Fruit fly (Drosophila melanogaster) whole organism, embryonic: Measurements from ENCODE around the gene smid.

Source experiments
- Bgb ChIP-seq: fragments of 200-800 bp; sonication (Bioruptor generic); IDR thresholded peaks from 2 replicates; pipeline ENCODE4 v1.3.6; 2022; ENCODE audit warnings: missing biosample characterization, missing genetic modification characterization; ENCODE audit not compliant: partially characterized antibody
- BtbVII ChIP-seq: fragments of 200-800 bp; sonication (Bioruptor generic); optimal IDR thresholded peaks from 3 replicates; lab custom pipeline; 2017; ENCODE audit warnings: missing biosample characterization, mild to moderate bottlenecking, missing genetic modification characterization
- C15 ChIP-seq: fragments of 200-800 bp; sonication (Bioruptor generic); IDR thresholded peaks from 3 replicates; pipeline ENCODE4 v1.3.6; 2022; ENCODE audit warnings: missing biosample characterization, missing genetic modification characterization
- CG10543 ChIP-seq: fragments of 200-800 bp; sonication (Bioruptor generic); optimal IDR thresholded peaks from 3 replicates; lab custom pipeline; 2017; ENCODE audit warnings: missing biosample characterization, mild to moderate bottlenecking, missing genetic modification characterization, moderate library complexity
- CG11247 ChIP-seq: fragments of 200-800 bp; sonication (Bioruptor generic); IDR thresholded peaks from 2 replicates; pipeline ENCODE4 v1.3.6; 2022; ENCODE audit warnings: missing biosample characterization, missing genetic modification characterization
- CG11398 ChIP-seq: fragments of 200-800 bp; sonication (Bioruptor generic); optimal IDR thresholded peaks from 2 replicates; lab custom pipeline; 2016; ENCODE audit warnings: missing biosample characterization, missing genetic modification characterization
- CG16779 ChIP-seq: fragments of 200-800 bp; sonication (Bioruptor generic); IDR thresholded peaks from 2 replicates; pipeline ENCODE4 v1.3.6; 2022; ENCODE audit warnings: missing biosample characterization, missing genetic modification characterization
- CG18011 ChIP-seq: fragments of 200-800 bp; sonication (Bioruptor generic); optimal IDR thresholded peaks from 2 replicates; lab custom pipeline; 2017; ENCODE audit warnings: missing biosample characterization, missing genetic modification characterization, mild to moderate bottlenecking, moderate library complexity, missing genotype
- CG18619 ChIP-seq: fragments of 200-800 bp; sonication (Bioruptor generic); optimal IDR thresholded peaks from 3 replicates; lab custom pipeline; 2017; ENCODE audit warnings: missing biosample characterization, mild to moderate bottlenecking, missing genetic modification characterization
- CG31224 ChIP-seq: fragments of 200-800 bp; sonication (Bioruptor generic); IDR thresholded peaks from 2 replicates; pipeline ENCODE4 v1.3.6; 2022; ENCODE audit warnings: missing biosample characterization, missing genetic modification characterization
- CG5180 ChIP-seq: fragments of 200-800 bp; sonication (Bioruptor generic); optimal IDR thresholded peaks from 3 replicates; lab custom pipeline; 2017; ENCODE audit warnings: missing biosample characterization, missing genetic modification characterization, mild to moderate bottlenecking, moderate library complexity, missing genetic modification reagents
- CG6272 ChIP-seq: fragments of 200-800 bp; sonication (Bioruptor generic); IDR thresholded peaks from 2 replicates; pipeline ENCODE4 v1.3.6; 2022; ENCODE audit warnings: missing biosample characterization, missing genetic modification characterization
- CG6791 ChIP-seq: fragments of 200-800 bp; sonication (Bioruptor generic); IDR thresholded peaks from 3 replicates; pipeline ENCODE4 v1.3.6; 2022; ENCODE audit warnings: missing biosample characterization, missing genetic modification characterization; ENCODE audit not compliant: partially characterized antibody
- CG6813 ChIP-seq: fragments of 200-800 bp; sonication (Bioruptor generic); optimal IDR thresholded peaks from 2 replicates; lab custom pipeline; 2017; ENCODE audit warnings: missing biosample characterization, missing genetic modification characterization, mild to moderate bottlenecking, moderate library complexity, missing genetic modification reagents
- CG7839 ChIP-seq: fragments of 200-800 bp; sonication (Bioruptor generic); optimal IDR thresholded peaks from 3 replicates; lab custom pipeline; 2018; ENCODE audit warnings: missing biosample characterization, mild to moderate bottlenecking, missing genetic modification characterization, moderate library complexity
- CG8281 ChIP-seq: fragments of 200-800 bp; sonication (Bioruptor generic); optimal IDR thresholded peaks from 2 replicates; lab custom pipeline; 2018; ENCODE audit warnings: missing biosample characterization, mild to moderate bottlenecking, missing genetic modification characterization, moderate library complexity
- CG9727 ChIP-seq: fragments of 200-800 bp; sonication (Bioruptor generic); optimal IDR thresholded peaks from 3 replicates; lab custom pipeline; 2017; ENCODE audit warnings: missing biosample characterization, mild to moderate bottlenecking, missing genetic modification characterization
- CG9817 ChIP-seq: fragments of 200-800 bp; sonication (Bioruptor generic); optimal IDR thresholded peaks from 2 replicates; lab custom pipeline; 2018; ENCODE audit warnings: missing biosample characterization, mild to moderate bottlenecking, missing genetic modification characterization, moderate library complexity
- Dip2 ChIP-seq: fragments of 200-800 bp; sonication (Bioruptor generic); IDR thresholded peaks from 2 replicates; pipeline ENCODE4 v1.3.6; 2022; ENCODE audit warnings: missing biosample characterization, missing genetic modification characterization
- Fer2 ChIP-seq: fragments of 200-800 bp; sonication (Bioruptor generic); optimal IDR thresholded peaks from 2 replicates; lab custom pipeline; 2018; ENCODE audit warnings: missing biosample characterization, mild to moderate bottlenecking, missing genetic modification characterization, moderate library complexity
- HLH3B ChIP-seq: fragments of 200-800 bp; sonication (Bioruptor generic); IDR thresholded peaks from 2 replicates; pipeline ENCODE4 v1.3.6; 2022; ENCODE audit warnings: missing biosample characterization, missing genetic modification characterization
- Hand ChIP-seq: fragments of 200-800 bp; sonication (Bioruptor generic); optimal IDR thresholded peaks from 2 replicates; lab custom pipeline; 2017; ENCODE audit warnings: mild to moderate bottlenecking, missing biosample characterization, missing genetic modification reagents, missing genetic modification characterization
- Hey ChIP-seq: fragments of 200-800 bp; sonication (Bioruptor generic); optimal IDR thresholded peaks from 3 replicates; lab custom pipeline; 2018; ENCODE audit warnings: missing biosample characterization, mild to moderate bottlenecking, missing genetic modification characterization
- HmgD ChIP-seq: fragments of 200-800 bp; sonication (Bioruptor generic); optimal IDR thresholded peaks from 3 replicates; lab custom pipeline; 2016; ENCODE audit warnings: missing biosample characterization, missing genetic modification characterization
- MTF-1 ChIP-seq: fragments of 200-800 bp; sonication (Bioruptor generic); optimal IDR thresholded peaks from 2 replicates; lab custom pipeline; 2018; ENCODE audit warnings: missing biosample characterization, mild to moderate bottlenecking, missing genetic modification characterization, borderline replicate concordance
- Med ChIP-seq: fragments of 200-800 bp; sonication (Bioruptor generic); peaks from one replicate; lab custom pipeline; 2016; ENCODE audit warnings: missing biosample characterization, missing genetic modification characterization, mild to moderate bottlenecking, inconsistent platforms, moderate library complexity
- Sry-β ChIP-seq: fragments of 200-800 bp; sonication (Bioruptor generic); optimal IDR thresholded peaks from 2 replicates; lab custom pipeline; 2018; ENCODE audit warnings: missing biosample characterization, mild to moderate bottlenecking, missing genetic modification characterization, moderate library complexity
- Sry-δ ChIP-seq: fragments of 200-800 bp; sonication (Bioruptor generic); optimal IDR thresholded peaks from 2 replicates; lab custom pipeline; 2016; ENCODE audit warnings: missing biosample characterization, missing genetic modification characterization
- ase ChIP-seq: fragments of 200-800 bp; sonication (Bioruptor generic); IDR thresholded peaks from 3 replicates; pipeline ENCODE4 v1.3.6; 2022; ENCODE audit warnings: missing biosample characterization, missing genetic modification characterization
- ash1 ChIP-seq: fragments of 200-800 bp; sonication (Bioruptor generic); optimal IDR thresholded peaks from 2 replicates; lab custom pipeline; 2018; ENCODE audit warnings: missing biosample characterization, mild to moderate bottlenecking, missing genetic modification characterization
- ato ChIP-seq: fragments of 200-800 bp; sonication (Bioruptor generic); IDR thresholded peaks from 2 replicates; pipeline ENCODE4 v1.3.6; 2022; ENCODE audit warnings: missing biosample characterization, missing genetic modification characterization; ENCODE audit not compliant: partially characterized antibody
- bcd ChIP-seq: fragments of 200-800 bp; sonication (Bioruptor generic); optimal IDR thresholded peaks from 2 replicates; lab custom pipeline; 2017; ENCODE audit warnings: missing biosample characterization, mild to moderate bottlenecking, missing genetic modification characterization
- br ChIP-seq: fragments of >200 bp; optimal IDR thresholded peaks from 2 replicates; lab custom pipeline; 2017
- cas ChIP-seq: fragments of 200-800 bp; sonication (Bioruptor generic); IDR thresholded peaks from 2 replicates; pipeline ENCODE4 v1.3.6; 2022; ENCODE audit warnings: missing biosample characterization, missing genetic modification characterization
- ci ChIP-seq: fragments of 200-800 bp; sonication (Bioruptor generic); IDR thresholded peaks from 3 replicates; pipeline ENCODE4 v1.3.6; 2022; ENCODE audit warnings: missing biosample characterization, missing genetic modification characterization
- crc ChIP-seq: fragments of 200-800 bp; sonication (Bioruptor generic); optimal IDR thresholded peaks from 2 replicates; lab custom pipeline; 2016; ENCODE audit warnings: missing biosample characterization, missing genetic modification characterization
- dati ChIP-seq: fragments of 200-800 bp; sonication (Bioruptor generic); IDR thresholded peaks from 2 replicates; pipeline ENCODE4 v1.3.6; 2022; ENCODE audit warnings: missing biosample characterization, missing genetic modification characterization
- exex ChIP-seq: fragments of 200-800 bp; sonication (Bioruptor generic); optimal IDR thresholded peaks from 4 replicates; lab custom pipeline; 2018; ENCODE audit warnings: missing biosample characterization, mild to moderate bottlenecking, missing genetic modification characterization, moderate library complexity
- hkb ChIP-seq, 2 experiments: fragments of 200-800 bp in 1 of 2; fragments of >200 bp in 1 of 2; sonication (Bioruptor generic) in 1 of 2; IDR thresholded peaks in 1 of 2; optimal IDR thresholded peaks in 1 of 2; 2 replicates each; pipeline versions ENCODE4 v1.3.6 to Lab custom; 2017 to 2022; ENCODE audit warnings: missing biosample characterization in 1 of 2, missing genetic modification characterization in 1 of 2
- insv ChIP-seq, 2 experiments: fragments of 200-800 bp; sonication (Bioruptor generic); optimal IDR thresholded peaks; 3 replicates each; lab custom pipeline; 2016 to 2018; ENCODE audit warnings: missing biosample characterization in 2 of 2, missing genetic modification characterization in 2 of 2
- p53 ChIP-seq: fragments of 200-800 bp; sonication (Bioruptor generic); optimal IDR thresholded peaks from 2 replicates; lab custom pipeline; 2016; ENCODE audit warnings: missing biosample characterization, missing genetic modification characterization
- pnt ChIP-seq: fragments of 200-800 bp; sonication (Bioruptor generic); optimal IDR thresholded peaks from 3 replicates; lab custom pipeline; 2016; ENCODE audit warnings: missing biosample characterization, missing genetic modification characterization
- sim ChIP-seq: fragments of 200-800 bp; sonication (Bioruptor generic); IDR thresholded peaks from 2 replicates; pipeline ENCODE4 v1.3.6; 2022; ENCODE audit warnings: missing biosample characterization, missing genetic modification characterization
- sima ChIP-seq: fragments of 200-800 bp; sonication (Bioruptor generic); optimal IDR thresholded peaks from 2 replicates; lab custom pipeline; 2016; ENCODE audit warnings: missing biosample characterization, missing genetic modification characterization
- sna ChIP-seq: fragments of 200-800 bp; sonication (Bioruptor generic); IDR thresholded peaks from 2 replicates; pipeline ENCODE4 v1.3.6; 2022; ENCODE audit warnings: missing biosample characterization, missing genetic modification characterization; ENCODE audit not compliant: partially characterized antibody
- tna ChIP-seq: fragments of 200-800 bp; sonication (Bioruptor generic); IDR thresholded peaks from 2 replicates; pipeline ENCODE4 v1.3.6; 2022; ENCODE audit warnings: missing biosample characterization, missing genetic modification characterization; ENCODE audit not compliant: partially characterized antibody
- usp ChIP-seq: fragments of >200 bp; optimal IDR thresholded peaks from 2 replicates; lab custom pipeline; 2017; ENCODE audit warnings: missing biosample characterization, missing genetic modification characterization
- z ChIP-seq: fragments of 200-800 bp; sonication (Bioruptor generic); IDR thresholded peaks from 3 replicates; pipeline ENCODE4 v1.3.6; 2022; ENCODE audit warnings: missing biosample characterization, missing genetic modification characterization
- zen ChIP-seq: fragments of 200-800 bp; sonication (Bioruptor generic); optimal IDR thresholded peaks from 3 replicates; lab custom pipeline; 2018; ENCODE audit warnings: missing biosample characterization, mild to moderate bottlenecking, missing genetic modification characterization, moderate library complexity

smid gene

DNA sequence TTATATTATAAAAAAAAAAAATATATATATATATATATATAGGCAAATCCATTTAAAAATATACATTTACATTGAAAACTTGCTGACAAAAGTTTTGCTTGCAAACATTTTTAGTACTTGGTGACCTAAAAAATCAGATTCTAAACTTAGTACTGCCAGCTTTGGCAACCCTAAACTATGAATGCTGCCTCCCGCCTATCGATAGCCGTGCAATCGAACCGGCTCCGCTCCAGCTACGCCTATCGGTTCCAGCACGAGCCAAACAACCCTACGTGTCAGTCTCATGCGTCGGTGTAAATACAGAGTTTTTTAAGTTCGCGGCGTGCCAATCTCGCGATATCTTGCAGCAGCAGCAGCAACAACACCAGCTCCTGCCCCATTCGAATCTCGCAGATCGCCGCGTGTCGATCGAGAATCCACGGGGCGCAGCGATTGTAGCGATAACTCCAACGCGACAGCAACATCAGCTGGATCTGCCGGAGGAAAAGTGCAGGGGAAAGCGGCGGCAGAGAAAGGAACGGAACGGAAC is 21.0 kb upstream of the smid start, which contains the start of gene Sec63 (continued):
- no peak for TF ChIP-seq Hey
- no peak for TF ChIP-seq CG5180
- peak; percentile 49 for TF ChIP-seq CG7839 (tag; lab: Kevin White, UChicago)
- no peak for TF ChIP-seq p53 (GFP tag; lab: Kevin White, UChicago)
- TF ChIP-seq ase (GFP tag; lab: Robert Waterston, UW): peak; percentile 42; the same call in 1 of the 3 replicates
- TF ChIP-seq HLH3B (GFP tag; lab: Robert Waterston, UW): peak; percentile 43; the same call in 1 of the 2 replicates
- no peak for TF ChIP-seq MTF-1
- TF ChIP-seq CG10543 (GFP tag; lab: Kevin White, UChicago): peak; percentile 7
- no peak for TF ChIP-seq CG11398 (GFP tag; lab: Kevin White, UChicago)
- no peak for TF ChIP-seq CG8281 (tag; lab: Kevin White, UChicago)
- peak; percentile 93 for TF ChIP-seq Bgb (GFP tag; lab: Robert Waterston, UW)
- TF ChIP-seq sim (GFP tag; lab: Robert Waterston, UW): no peak
- peak; percentile 91 for TF ChIP-seq CG6791 (GFP tag; lab: Robert Waterston, UW)
- peak; percentile 53 for TF ChIP-seq HmgD
- TF ChIP-seq br (lab: Kevin White, UChicago): no peak
- peak; percentile 20 for TF ChIP-seq CG9727
- no peak for TF ChIP-seq ash1
- 0 out of 2 replicates have a peak, but pooled peaks have one; percentile 42 for TF ChIP-seq CG16779
- TF ChIP-seq CG31224 (GFP tag; lab: Robert Waterston, UW): no peak
- no peak for TF ChIP-seq insv (GFP tag; optimal IDR thresholded peaks at IDR 0.05; lab: Kevin White, UChicago)
- peak; percentile 35 for TF ChIP-seq CG18619 (GFP tag; lab: Kevin White, UChicago)
- TF ChIP-seq Dip2: no peak
- peak; percentile 54; the same call in 1 of the 2 replicates for TF ChIP-seq ato
- TF ChIP-seq C15: no peak
- no peak for TF ChIP-seq CG18011 (GFP tag; lab: Kevin White, UChicago)
- 0 out of 2 replicates have a peak, but pooled peaks have one; percentile 16 for TF ChIP-seq CG11247 (GFP tag; lab: Robert Waterston, UW)
- TF ChIP-seq Sry-δ (GFP tag; lab: Kevin White, UChicago): peak; percentile 77
- no peak for TF ChIP-seq hkb (optimal IDR thresholded peaks at IDR 0.05; lab: Kevin White, UChicago)
- TF ChIP-seq hkb (GFP tag; IDR thresholded peaks at IDR 0.05; lab: Robert Waterston, UW): peak; percentile 7; the same call in 1 of the 2 replicates
- no peak for TF ChIP-seq dati (GFP tag; lab: Robert Waterston, UW)
- peak; percentile 29 for TF ChIP-seq exex (tag; lab: Kevin White, UChicago)
- TF ChIP-seq Med: peak; percentile 60
- TF ChIP-seq sima (GFP tag; lab: Kevin White, UChicago): no peak
- peak; percentile 89 for TF ChIP-seq tna (GFP tag; lab: Robert Waterston, UW)
- peak; percentile 27 for TF ChIP-seq Sry-β (GFP tag; lab: Kevin White, UChicago)
- peak; percentile 78 for TF ChIP-seq sna (GFP tag; lab: Robert Waterston, UW)
- no peak for TF ChIP-seq crc (GFP tag; lab: Kevin White, UChicago)
- peak; percentile 33 for TF ChIP-seq bcd (GFP tag; lab: Kevin White, UChicago)
- no peak; the same call in 1 of the 3 replicates for TF ChIP-seq ci (GFP tag; lab: Robert Waterston, UW)
- TF ChIP-seq CG9817 (tag; lab: Kevin White, UChicago): peak; percentile 54
- peak; percentile 21 for TF ChIP-seq BtbVII
- peak; percentile 34 for TF ChIP-seq pnt (GFP tag; lab: Kevin White, UChicago)
- peak; percentile 53 for TF ChIP-seq CG6272 (GFP tag; lab: Robert Waterston, UW)
- TF ChIP-seq Hand (GFP tag; lab: Kevin White, UChicago): no peak
- TF ChIP-seq cas (GFP tag; lab: Robert Waterston, UW): 0 out of 2 replicates have a peak, but pooled peaks have one; percentile 34
- no peak for TF ChIP-seq CG6813 (GFP tag; lab: Kevin White, UChicago)
- TF ChIP-seq z (GFP tag; lab: Robert Waterston, UW): peak; percentile 41; the same call in 1 of the 3 replicates
- TF ChIP-seq zen (tag; lab: Kevin White, UChicago): no peak
- TF ChIP-seq Fer2 (tag; lab: Kevin White, UChicago): peak; percentile 26
- TF ChIP-seq usp (GFP tag; lab: Kevin White, UChicago): no peak
